Worm (Caenorhabditis elegans) whole organism, L1 larva: ENCODE measurements around the gene C09F12.3.

Experiments
- C16A3.4 ChIP-seq: fragments of 150-350 bp; optimal IDR thresholded peaks from 2 replicates; lab custom pipeline; 2014; ENCODE audit warnings: missing biosample characterization, missing genetic modification characterization
- F16B12.6 ChIP-seq: fragments of 150-350 bp; optimal IDR thresholded peaks from 2 replicates; lab custom pipeline; 2014; ENCODE audit warnings: missing biosample characterization, missing genetic modification characterization
- aha-1 ChIP-seq: fragments of 150-350 bp; optimal IDR thresholded peaks from 2 replicates; lab custom pipeline; 2014; ENCODE audit warnings: missing biosample characterization, missing genetic modification characterization
- ama-1 ChIP-seq: fragments of 150-350 bp; optimal IDR thresholded peaks from 2 replicates; lab custom pipeline; 2014
- ceh-63 ChIP-seq: fragments of 200-800 bp; sonication (Bioruptor generic); optimal IDR thresholded peaks from 2 replicates; lab custom pipeline; 2018; ENCODE audit warnings: mild to moderate bottlenecking, missing genetic modification characterization, missing compliant biosample characterization
- ceh-8 ChIP-seq: fragments of 200-800 bp; sonication (Bioruptor generic); optimal IDR thresholded peaks from 2 replicates; lab custom pipeline; 2018; ENCODE audit warnings: mild to moderate bottlenecking, missing genetic modification characterization, moderate library complexity, missing compliant biosample characterization
- ceh-82 ChIP-seq, 3 experiments: fragments of 150-350 bp in 1 of 3; sonication (generic microtip) in 2 of 3; optimal IDR thresholded peaks; 2 replicates each; lab custom pipeline; 2014 to 2017; ENCODE audit warnings: missing biosample characterization in 3 of 3, missing genetic modification characterization in 3 of 3
- ceh-90 ChIP-seq: sonication (generic microtip); optimal IDR thresholded peaks from 2 replicates; lab custom pipeline; 2016; ENCODE audit warnings: missing genetic modification characterization, missing compliant biosample characterization
- ces-1 ChIP-seq: fragments of 150-350 bp; optimal IDR thresholded peaks from 2 replicates; lab custom pipeline; 2014; ENCODE audit warnings: missing biosample characterization, missing genetic modification reagents, missing genetic modification characterization
- dpl-1 ChIP-seq, 3 experiments: fragments of 150-350 bp in 2 of 3; sonication (generic microtip) in 1 of 3; optimal IDR thresholded peaks; 2 replicates each; lab custom pipeline; 2014 to 2017; ENCODE audit warnings: missing biosample characterization in 3 of 3, missing genetic modification characterization in 3 of 3, missing genetic modification reagents in 3 of 3
- dsc-1 ChIP-seq: sonication (generic microtip); optimal IDR thresholded peaks from 2 replicates; lab custom pipeline; 2016; ENCODE audit warnings: mild to moderate bottlenecking, missing genetic modification characterization, missing compliant biosample characterization
- efl-1 ChIP-seq, 4 experiments: fragments of 150-350 bp; optimal IDR thresholded peaks in 3 of 4; peaks in 1 of 4; 1 replicate in 1 of 4; 2 replicates in 3 of 4; lab custom pipeline; 2014; ENCODE audit warnings: missing biosample characterization in 2 of 4, missing genetic modification characterization in 2 of 4, missing genetic modification reagents in 2 of 4
- efl-3 ChIP-seq: fragments of 200-800 bp; sonication (Bioruptor generic); optimal IDR thresholded peaks from 2 replicates; lab custom pipeline; 2018; ENCODE audit warnings: mild to moderate bottlenecking, missing genetic modification characterization, missing compliant biosample characterization
- egl-27 ChIP-seq, 2 experiments: fragments of 150-350 bp in 1 of 2; sonication (generic microtip); optimal IDR thresholded peaks; 3 replicates each; lab custom pipeline; 2017 to 2018; ENCODE audit warnings: missing biosample characterization in 2 of 2, missing genetic modification characterization in 2 of 2, missing genetic modification reagents in 2 of 2
- elt-2 ChIP-seq: sonication (generic microtip); optimal IDR thresholded peaks from 2 replicates; lab custom pipeline; 2016; ENCODE audit warnings: missing genetic modification characterization, mild to moderate bottlenecking, inconsistent platforms, missing compliant biosample characterization, missing genetic modification reagents
- ets-5 ChIP-seq: fragments of 200-800 bp; sonication (Bioruptor generic); IDR thresholded peaks from 2 replicates; pipeline ENCODE4 v1.3.6; 2022; ENCODE audit warnings: missing genetic modification characterization, missing compliant biosample characterization
- grh-1 ChIP-seq: fragments of 200-800 bp; sonication (Bioruptor generic); IDR thresholded peaks from 2 replicates; pipeline ENCODE4 v1.3.6; 2022; ENCODE audit warnings: missing genetic modification reagents, missing genetic modification characterization, missing compliant biosample characterization
- hlh-17 ChIP-seq: fragments of 200-800 bp; sonication (Bioruptor generic); optimal IDR thresholded peaks from 2 replicates; lab custom pipeline; 2018; ENCODE audit warnings: missing genetic modification characterization, mild to moderate bottlenecking, missing compliant biosample characterization, moderate library complexity, borderline replicate concordance
- hpl-2 ChIP-seq: fragments of 150-350 bp; optimal IDR thresholded peaks from 2 replicates; lab custom pipeline; 2014; ENCODE audit warnings: missing biosample characterization, missing genetic modification reagents, missing genetic modification characterization
- irx-1 ChIP-seq: sonication (generic microtip); optimal IDR thresholded peaks from 2 replicates; lab custom pipeline; 2016; ENCODE audit warnings: missing genetic modification characterization, missing compliant biosample characterization
- jun-1 ChIP-seq: fragments of 150-350 bp; optimal IDR thresholded peaks from 2 replicates; lab custom pipeline; 2014; ENCODE audit warnings: missing biosample characterization, missing genetic modification reagents, missing genetic modification characterization
- lin-14 ChIP-seq: fragments of 200-800 bp; sonication (Bioruptor generic); optimal IDR thresholded peaks from 2 replicates; lab custom pipeline; 2018; ENCODE audit warnings: mild to moderate bottlenecking, missing genetic modification characterization, moderate library complexity, missing compliant biosample characterization
- lin-15B ChIP-seq: fragments of 150-350 bp; sonication (generic microtip); optimal IDR thresholded peaks from 3 replicates; lab custom pipeline; 2014; ENCODE audit warnings: missing biosample characterization, missing genetic modification characterization
- lin-39 ChIP-seq: fragments of 150-350 bp; optimal IDR thresholded peaks from 2 replicates; lab custom pipeline; 2014; ENCODE audit warnings: missing biosample characterization, missing genetic modification reagents, missing genetic modification characterization
- lir-3 ChIP-seq: sonication (generic microtip); optimal IDR thresholded peaks from 2 replicates; lab custom pipeline; 2016; ENCODE audit warnings: mild to moderate bottlenecking, missing genetic modification characterization, moderate library complexity, missing compliant biosample characterization; ENCODE audit not compliant: poor library complexity
- mab-9 ChIP-seq: fragments of 200-800 bp; sonication (Bioruptor generic); IDR thresholded peaks from 2 replicates; pipeline ENCODE4 v1.3.6; 2022; ENCODE audit warnings: missing genetic modification reagents, missing genetic modification characterization, missing compliant biosample characterization
- mef-2 ChIP-seq: fragments of 150-350 bp; optimal IDR thresholded peaks from 2 replicates; lab custom pipeline; 2014; ENCODE audit warnings: missing biosample characterization, missing genetic modification characterization
- mep-1 ChIP-seq: fragments of 150-350 bp; optimal IDR thresholded peaks from 2 replicates; lab custom pipeline; 2014; ENCODE audit warnings: missing biosample characterization, missing genetic modification characterization
- nhr-11 ChIP-seq: fragments of 150-350 bp; optimal IDR thresholded peaks from 2 replicates; lab custom pipeline; 2014; ENCODE audit warnings: missing biosample characterization, missing genetic modification characterization
- nhr-19 ChIP-seq: fragments of 200-800 bp; sonication (Bioruptor generic); conservative IDR thresholded peaks from 2 replicates; pipeline ENCODE4 v1.3.6; 2022; ENCODE audit warnings: missing genetic modification characterization, missing compliant biosample characterization
- nhr-20 ChIP-seq: sonication (generic microtip); optimal IDR thresholded peaks from 2 replicates; lab custom pipeline; 2016; ENCODE audit warnings: mild to moderate bottlenecking, missing genetic modification characterization, missing compliant biosample characterization
- nhr-237 ChIP-seq: fragments of 150-350 bp; optimal IDR thresholded peaks from 2 replicates; lab custom pipeline; 2014; ENCODE audit warnings: missing biosample characterization, missing genetic modification characterization
- nhr-71 ChIP-seq: sonication (generic microtip); optimal IDR thresholded peaks from 2 replicates; lab custom pipeline; 2016; ENCODE audit warnings: mild to moderate bottlenecking, missing genetic modification characterization, moderate library complexity, missing compliant biosample characterization
- nhr-77 ChIP-seq: fragments of 150-350 bp; optimal IDR thresholded peaks from 2 replicates; lab custom pipeline; 2014; ENCODE audit warnings: missing biosample characterization, missing genetic modification characterization
- nhr-84 ChIP-seq: sonication (generic microtip); optimal IDR thresholded peaks from 2 replicates; lab custom pipeline; 2017; ENCODE audit warnings: missing biosample characterization, missing genetic modification characterization
- nhr-85 ChIP-seq: sonication (generic microtip); peaks from one replicate; lab custom pipeline; 2016; ENCODE audit warnings: missing genetic modification characterization, inconsistent platforms, missing compliant biosample characterization
- pag-3 ChIP-seq: sonication (generic microtip); optimal IDR thresholded peaks from 2 replicates; lab custom pipeline; 2017; ENCODE audit warnings: missing genetic modification characterization, mild to moderate bottlenecking, missing compliant biosample characterization, antibody characterized with exemption, borderline replicate concordance; ENCODE audit not compliant: insufficient read depth
- pqm-1 ChIP-seq: sonication (generic microtip); optimal IDR thresholded peaks from 3 replicates; lab custom pipeline; 2017; ENCODE audit warnings: missing biosample characterization, missing genetic modification characterization
- snu-23 ChIP-seq: sonication (generic microtip); optimal IDR thresholded peaks from 2 replicates; lab custom pipeline; 2016; ENCODE audit warnings: missing genetic modification characterization, missing compliant biosample characterization
- swsn-7 ChIP-seq: sonication (generic microtip); optimal IDR thresholded peaks from 2 replicates; lab custom pipeline; 2016; ENCODE audit warnings: missing genetic modification characterization, missing compliant biosample characterization
- unc-130 ChIP-seq: fragments of 150-350 bp; optimal IDR thresholded peaks from 2 replicates; lab custom pipeline; 2017; ENCODE audit warnings: missing biosample characterization, missing genetic modification characterization, inconsistent platforms
- unc-30 ChIP-seq: sonication (generic microtip); optimal IDR thresholded peaks from 2 replicates; lab custom pipeline; 2017; ENCODE audit warnings: missing biosample characterization, missing genetic modification characterization
- unc-62 ChIP-seq: fragments of 150-350 bp; optimal IDR thresholded peaks from 2 replicates; lab custom pipeline; 2014; ENCODE audit warnings: missing biosample characterization, missing genetic modification reagents, missing genetic modification characterization
- unc-86 ChIP-seq: sonication (generic microtip); optimal IDR thresholded peaks from 2 replicates; lab custom pipeline; 2016; ENCODE audit warnings: missing genetic modification characterization, missing compliant biosample characterization
- xbp-1 ChIP-seq: sonication (generic microtip); optimal IDR thresholded peaks from 2 replicates; lab custom pipeline; 2016; ENCODE audit warnings: missing genetic modification characterization, missing compliant biosample characterization
- zag-1 ChIP-seq: fragments of 150-350 bp; optimal IDR thresholded peaks from 2 replicates; lab custom pipeline; 2014; ENCODE audit warnings: missing biosample characterization, missing genetic modification characterization
- zip-4 ChIP-seq: fragments of 200-800 bp; sonication (Bioruptor generic); optimal IDR thresholded peaks from 2 replicates; lab custom pipeline; 2018; ENCODE audit warnings: mild to moderate bottlenecking, missing genetic modification characterization, moderate library complexity, missing compliant biosample characterization
- ztf-4 ChIP-seq: fragments of 150-350 bp; optimal IDR thresholded peaks from 2 replicates; lab custom pipeline; 2014; ENCODE audit warnings: missing biosample characterization, missing genetic modification characterization

Gene C09F12.3

DNA sequence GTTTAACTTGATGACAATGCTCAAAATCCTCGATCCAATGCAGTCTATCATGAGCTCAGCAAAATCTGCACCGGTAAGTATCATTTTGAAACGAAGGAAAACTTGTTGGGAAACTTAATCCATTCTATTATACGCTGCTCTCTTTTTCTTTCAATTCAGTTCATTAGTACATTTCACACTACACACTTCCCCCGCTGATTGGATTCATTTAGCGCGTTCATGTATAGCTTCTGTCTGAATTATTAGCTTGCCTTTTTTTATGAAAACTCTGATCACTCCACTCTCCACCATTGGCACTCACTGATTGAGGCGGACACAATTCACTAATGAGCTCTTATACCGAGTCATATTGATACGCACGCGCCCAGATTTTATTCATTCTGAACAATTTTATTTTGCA lies 4.5 kb downstream of the C09F12.3 start:
- TF ChIP-seq swsn-7 (tag; lab: Kevin White, UChicago) (no peak), lin-39 (tag; lab: Kevin White, UChicago) (no peak), lin-14 (GFP tag; lab: Kevin White, UChicago) (peak; percentile 26), efl-1 (optimal IDR thresholded peaks at IDR 0.05; lab: Kevin White, UChicago) (no peak), efl-1 (GFP tag; optimal IDR thresholded peaks at IDR 0.05 in 1 of 2; lab: Kevin White, UChicago) (peak in 1 of 2 experiments; percentile 56), dsc-1 (tag; lab: Kevin White, UChicago) (peak; percentile 38), zip-4 (GFP tag; lab: Kevin White, UChicago) (no peak)
- TF ChIP-seq, all 84 proteins: peak for 3

DNA sequence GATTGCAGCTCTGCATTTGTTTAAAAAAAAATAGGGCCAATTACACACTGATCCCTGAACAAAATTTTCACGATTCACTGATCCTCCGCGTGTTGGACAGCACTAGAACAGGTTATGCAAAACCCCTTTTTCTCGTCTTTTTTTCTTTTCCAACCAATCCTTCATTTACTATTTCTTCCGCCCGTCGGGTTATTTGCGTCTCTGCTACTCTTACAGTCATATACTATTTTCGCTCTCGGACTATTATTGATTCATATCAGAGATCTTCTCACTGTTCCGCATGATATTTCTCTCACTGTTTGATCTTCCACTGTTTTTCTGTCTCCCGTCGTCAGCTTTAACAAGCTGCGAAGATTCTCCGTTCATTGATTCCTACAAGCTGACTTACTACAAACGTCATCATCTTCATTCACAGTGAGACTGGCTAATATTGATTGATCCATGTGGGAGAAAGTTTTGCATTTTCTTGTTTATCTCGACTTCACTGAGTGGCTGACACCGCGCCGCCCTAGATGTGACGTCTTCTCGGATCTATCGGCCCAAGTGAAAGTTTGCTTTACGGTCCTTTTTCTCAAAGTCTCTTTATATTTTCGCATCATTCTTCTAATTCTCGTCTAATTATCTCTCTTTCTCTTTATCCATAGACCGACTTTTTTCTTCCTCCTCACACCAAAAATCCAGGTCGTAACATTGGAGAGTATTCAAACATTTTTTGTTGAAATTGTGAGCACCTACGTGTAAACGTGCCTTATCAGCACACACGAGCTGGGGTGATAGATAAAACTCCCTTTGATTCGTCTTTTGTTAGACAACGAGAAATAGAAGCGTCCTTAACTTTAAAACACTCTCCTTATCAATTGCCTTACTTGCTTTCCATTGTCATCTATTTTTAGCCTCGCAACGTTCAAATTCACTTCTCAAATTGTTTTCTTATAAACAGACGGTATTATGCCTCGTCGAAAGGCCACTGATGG lies 6.3 kb downstream of the C09F12.3 start:
- TF ChIP-seq aha-1: no peak
- TF ChIP-seq unc-130 (tag; lab: Kevin White, UChicago): no peak
- no peak for TF ChIP-seq unc-62 (GFP tag; lab: Kevin White, UChicago)
- no peak for TF ChIP-seq nhr-19
- TF ChIP-seq efl-1 (optimal IDR thresholded peaks at IDR 0.05; lab: Kevin White, UChicago): peak in 1 of 2 experiments; percentile 6
- no peak for TF ChIP-seq efl-1 (GFP tag; optimal IDR thresholded peaks at IDR 0.05 in 1 of 2; lab: Kevin White, UChicago)
- peak; percentile 6 for TF ChIP-seq lir-3 (tag; lab: Kevin White, UChicago)
- TF ChIP-seq nhr-85 (tag; lab: Kevin White, UChicago): peak; percentile 68
- TF ChIP-seq pqm-1 (tag; lab: Kevin White, UChicago): no peak
- TF ChIP-seq dpl-1 (GFP tag; optimal IDR thresholded peaks at IDR 0.05; lab: Kevin White, UChicago): no peak
- no peak for TF ChIP-seq hpl-2
- no peak for TF ChIP-seq unc-30 (tag; lab: Kevin White, UChicago)
- no peak for TF ChIP-seq lin-15B (tag; lab: Kevin White, UChicago)
- no peak for TF ChIP-seq ceh-63 (GFP tag; lab: Kevin White, UChicago)
- no peak for TF ChIP-seq nhr-237 (tag; lab: Kevin White, UChicago)
- TF ChIP-seq zip-4 (GFP tag; lab: Kevin White, UChicago): no peak
- TF ChIP-seq ceh-90: no peak
- no peak for TF ChIP-seq ces-1
- peak; percentile 82 for TF ChIP-seq elt-2
- TF ChIP-seq ceh-8 (GFP tag; lab: Kevin White, UChicago): no peak
- peak; percentile 43 for TF ChIP-seq snu-23
- TF ChIP-seq nhr-11 (tag; lab: Kevin White, UChicago): no peak
- no peak for TF ChIP-seq egl-27 (tag; optimal IDR thresholded peaks at IDR 0.05; lab: Kevin White, UChicago)
- TF ChIP-seq xbp-1 (tag; lab: Kevin White, UChicago): no peak
- TF ChIP-seq F16B12.6 (tag; lab: Kevin White, UChicago): no peak
- TF ChIP-seq ets-5 (GFP tag; lab: Robert Waterston, UW): no peak
- no peak for TF ChIP-seq mef-2 (tag; lab: Kevin White, UChicago)
- peak; percentile 78 for TF ChIP-seq grh-1 (GFP tag; lab: Robert Waterston, UW)
- no peak for TF ChIP-seq hlh-17 (GFP tag; lab: Kevin White, UChicago)
- no peak for TF ChIP-seq nhr-77 (tag; lab: Kevin White, UChicago)
- TF ChIP-seq mab-9 (GFP tag; lab: Robert Waterston, UW): no peak
- TF ChIP-seq zag-1: no peak
- TF ChIP-seq C16A3.4 (tag; lab: Kevin White, UChicago): no peak
- no peak for TF ChIP-seq ztf-4 (tag; lab: Kevin White, UChicago)
- no peak for TF ChIP-seq unc-86
- no peak for TF ChIP-seq irx-1 (tag; lab: Kevin White, UChicago)
- no peak for TF ChIP-seq ama-1 (lab: Kevin White, UChicago)
- TF ChIP-seq nhr-84 (tag; lab: Kevin White, UChicago): no peak
- TF ChIP-seq ceh-82 (tag; optimal IDR thresholded peaks at IDR 0.05; lab: Kevin White, UChicago): no peak
- TF ChIP-seq efl-3 (GFP tag; lab: Kevin White, UChicago): no peak
- TF ChIP-seq jun-1 (tag; lab: Kevin White, UChicago): no peak
- peak; percentile 12 for TF ChIP-seq nhr-20 (tag; lab: Kevin White, UChicago)
- no peak for TF ChIP-seq mep-1 (tag; lab: Kevin White, UChicago)
- TF ChIP-seq pag-3 (tag; lab: Kevin White, UChicago): no peak
- TF ChIP-seq nhr-71 (tag; lab: Kevin White, UChicago): no peak
